Worm (Caenorhabditis elegans): ENCODE measurements around the gene Y39B6A.43.

Gene Y39B6A.43

DNA sequence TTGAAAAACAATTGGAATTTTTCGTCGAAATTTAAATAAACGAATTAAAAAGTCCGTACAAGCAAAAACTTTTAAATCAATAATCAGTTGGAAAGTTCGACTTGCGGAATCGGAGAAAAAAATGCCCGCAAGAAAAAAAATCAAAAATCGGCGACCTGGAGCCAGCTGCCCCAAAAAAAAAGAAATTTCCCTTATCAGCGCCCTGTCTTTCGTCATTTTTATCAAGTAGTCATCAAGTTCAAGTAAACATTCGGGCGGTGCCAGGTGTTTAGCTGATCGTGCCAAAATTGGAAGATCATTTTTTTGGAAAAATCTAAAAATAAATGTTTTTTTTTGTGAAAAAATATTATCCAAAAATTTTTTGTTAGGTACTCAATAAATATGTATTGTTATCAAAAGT, 10.7 kb upstream of the Y39B6A.43 start:
- TF ChIP-seq Y55F3AM.14 (GFP tag; optimal IDR thresholded peaks at IDR 0.05) (no peak), nhr-25 (tag; optimal IDR thresholded peaks at IDR 0.05) (no peak), C34F6.9 (tag; optimal IDR thresholded peaks at IDR 0.05) (no peak), aly-2 (tag; optimal IDR thresholded peaks at IDR 0.05) (no peak), nhr-129 (tag; optimal IDR thresholded peaks at IDR 0.05) (no peak), unc-55 (GFP tag; optimal IDR thresholded peaks at IDR 0.05) (no peak), fos-1 (tag; optimal IDR thresholded peaks at IDR 0.05) (peak; percentile 61)

DNA sequence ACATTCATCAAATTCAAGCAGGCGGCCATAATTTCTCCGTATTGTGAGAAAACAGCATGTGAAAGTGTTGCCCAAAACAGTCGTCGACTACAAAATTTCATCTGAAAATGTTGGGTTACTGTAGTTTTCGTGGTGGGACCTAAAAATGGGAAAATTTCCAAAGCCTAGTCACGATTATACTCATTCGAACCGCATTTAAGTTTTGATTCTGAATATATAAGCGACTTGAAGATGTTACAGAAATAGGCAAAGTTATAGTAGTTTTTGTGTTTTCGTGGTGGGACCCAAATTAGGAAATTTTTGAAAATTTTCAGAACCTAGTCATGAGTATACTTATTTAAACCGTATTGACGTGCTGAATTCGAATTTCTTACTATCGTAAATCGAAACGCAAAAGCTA, 10.2 kb upstream of the Y39B6A.43 start, which contains the start of gene Y39B6A.41:
Gene Y39B6A.41 (minus strand): TSS at position 101 of the 400 bp plus-strand sequence.
- TF ChIP-seq nhr-21 (tag; optimal IDR thresholded peaks at IDR 0.05) (no peak), zag-1 (tag; optimal IDR thresholded peaks at IDR 0.05) (no peak), peb-1 (tag; optimal IDR thresholded peaks at IDR 0.05) (no peak), nhr-10 (tag; optimal IDR thresholded peaks at IDR 0.05) (no peak), ztf-11 (tag; optimal IDR thresholded peaks at IDR 0.05) (no peak), R02D3.7 (tag; optimal IDR thresholded peaks at IDR 0.05) (no peak), blmp-1 (tag; optimal IDR thresholded peaks at IDR 0.05; ENCODE audit: insufficient read depth) (no peak), fos-1 (tag; optimal IDR thresholded peaks at IDR 0.05) (no peak), crh-2 (tag; optimal IDR thresholded peaks at IDR 0.05) (no peak), sma-3 (GFP tag; optimal IDR thresholded peaks at IDR 0.05) (no peak), ceh-16 (tag; optimal IDR thresholded peaks at IDR 0.05) (no peak)

DNA sequence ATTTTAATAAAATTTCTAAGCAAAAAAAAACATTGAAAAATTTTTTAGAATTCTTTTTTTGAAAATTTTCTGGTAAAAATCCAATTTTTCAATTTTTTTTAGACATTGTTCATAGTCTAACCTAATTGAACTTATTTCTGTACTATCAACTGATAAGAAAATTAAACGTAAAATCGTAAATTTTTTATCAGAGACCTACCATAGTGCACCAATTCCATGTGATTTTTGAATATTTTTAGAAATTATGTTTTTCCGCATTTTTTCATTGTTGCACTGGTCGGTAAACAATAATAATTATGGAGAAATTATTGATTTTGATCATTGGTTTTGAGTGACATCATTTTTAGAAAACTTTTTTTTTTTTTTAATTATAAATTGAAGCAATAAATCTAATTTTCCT, 8.9 kb upstream of the Y39B6A.43 start:
- TF ChIP-seq lin-39 (tag; optimal IDR thresholded peaks at IDR 0.05): no peak
- TF ChIP-seq ceh-16 (tag; optimal IDR thresholded peaks at IDR 0.05): no peak
- peak; percentile 29 for TF ChIP-seq fos-1 (tag; optimal IDR thresholded peaks at IDR 0.05)

DNA sequence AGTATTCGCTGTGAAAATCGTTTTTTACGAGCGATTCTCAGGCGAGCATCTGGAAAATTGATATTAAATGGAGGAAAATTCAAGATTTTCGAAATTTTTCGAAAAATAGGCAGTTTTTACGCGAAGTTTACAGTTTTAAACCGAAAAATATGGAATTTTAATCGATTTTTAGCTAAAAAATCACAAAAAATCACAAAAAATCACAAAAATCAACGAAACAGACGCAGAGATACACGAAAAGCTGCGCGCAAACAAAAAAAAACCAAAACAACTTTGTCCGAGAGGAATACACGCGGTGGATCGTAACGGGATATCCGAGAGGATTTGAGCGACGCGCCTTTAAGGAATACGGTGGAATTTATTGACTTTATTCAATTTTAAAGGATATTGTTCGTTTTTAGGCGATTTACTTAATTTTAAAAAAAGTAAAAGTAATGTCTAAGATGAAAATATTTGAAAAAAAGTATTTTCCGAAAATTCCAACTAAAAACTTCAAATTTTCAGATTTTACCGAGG, 2.0 kb upstream of the Y39B6A.43 start, which contains the start of gene Y39B6A.42:
Gene Y39B6A.42 (minus strand): TSS at position 51 of the 516 bp plus-strand sequence.
- TF ChIP-seq lin-11 (tag; optimal IDR thresholded peaks at IDR 0.05) (no peak), nhr-77 (tag; optimal IDR thresholded peaks at IDR 0.05) (no peak), nhr-11 (tag; optimal IDR thresholded peaks at IDR 0.05) (no peak)

DNA sequence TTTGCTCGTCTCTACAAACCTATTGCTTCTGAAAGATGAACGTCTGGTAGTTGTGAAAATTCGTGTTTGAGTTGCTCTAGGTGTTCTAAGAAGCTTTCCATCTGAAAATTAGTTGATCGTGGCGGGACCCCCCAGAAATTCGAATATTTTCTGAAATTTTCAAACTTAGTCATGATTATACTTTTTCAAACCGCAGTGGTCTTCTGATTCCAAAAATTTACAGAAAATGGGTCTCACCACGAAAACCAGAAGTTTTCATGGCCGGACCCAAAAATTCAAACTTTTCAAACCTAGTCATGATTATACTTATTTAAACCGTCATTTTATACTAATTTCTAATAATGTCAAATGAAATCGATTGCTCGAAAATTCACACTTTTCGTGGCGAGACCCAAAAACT, 7.6 kb downstream of the Y39B6A.43 start, which contains the start of gene ztf-20:
Gene ztf-20 (minus strand): TSS at position 101 of the 400 bp plus-strand sequence.
- TF ChIP-seq lin-11 (tag; optimal IDR thresholded peaks at IDR 0.05): no peak

DNA sequence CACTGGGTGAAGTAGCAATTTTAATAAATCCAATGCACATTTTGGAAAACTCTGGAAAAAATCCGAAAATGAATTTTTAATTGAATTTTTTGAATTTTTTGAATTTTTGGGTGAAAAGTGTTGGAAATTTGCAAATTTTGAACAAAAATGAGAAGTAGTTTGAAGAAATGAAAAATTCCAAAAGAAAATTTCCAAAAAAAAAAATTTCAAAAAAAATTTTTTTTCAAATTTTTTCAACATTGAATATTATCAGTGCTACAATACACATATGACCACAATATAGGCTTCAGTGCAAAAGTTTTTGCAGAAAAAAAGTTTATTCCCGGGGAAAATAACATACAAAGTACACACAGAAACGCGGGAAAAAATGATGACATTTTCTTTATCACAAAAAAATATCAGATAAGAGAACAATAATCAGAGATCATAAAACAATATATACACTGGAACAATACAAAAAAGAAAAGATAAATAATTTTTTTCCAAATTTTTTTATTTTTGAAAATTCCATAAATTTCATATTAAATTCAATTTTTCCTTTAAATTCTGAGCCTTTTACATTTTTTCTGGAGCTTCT, 10.3 kb downstream of the Y39B6A.43 start, which contains the start of gene hrg-10:
Gene hrg-10 (minus strand): TSS at position 51 of the 577 bp plus-strand sequence.
- peak; percentile 12 for TF ChIP-seq fos-1 (tag; optimal IDR thresholded peaks at IDR 0.05)
- peak; percentile 15 for TF ChIP-seq skn-1 (tag; optimal IDR thresholded peaks at IDR 0.05)
- no peak for TF ChIP-seq unc-55 (GFP tag; optimal IDR thresholded peaks at IDR 0.05)

DNA sequence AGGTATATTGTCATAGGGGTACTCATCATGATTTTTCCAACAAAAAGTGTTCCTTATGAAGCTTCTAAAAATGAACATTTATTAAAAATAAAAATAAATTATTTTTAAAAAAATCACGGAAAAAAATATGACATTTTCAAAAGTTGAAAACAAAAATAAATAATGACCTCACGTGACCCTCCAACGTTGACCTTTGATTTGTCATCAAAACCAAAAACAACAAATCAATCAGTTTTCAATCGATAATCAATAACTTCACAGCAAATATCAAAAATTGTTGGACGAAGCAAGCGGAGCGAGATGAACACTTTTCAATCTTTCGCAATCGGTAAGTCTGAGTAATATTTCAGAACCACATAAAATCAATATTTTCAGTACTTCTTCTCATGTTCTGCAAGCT, 27.3 kb downstream of the Y39B6A.43 start, which contains the start of gene Y80D3A.8:
Gene Y80D3A.8 (plus strand): TSS at position 301 of the 400 bp plus-strand sequence.
- TF ChIP-seq aly-2 (tag; optimal IDR thresholded peaks at IDR 0.05) (no peak), unc-39 (tag; optimal IDR thresholded peaks at IDR 0.05) (no peak), nhr-11 (tag; optimal IDR thresholded peaks at IDR 0.05) (no peak), C34F6.9 (tag; optimal IDR thresholded peaks at IDR 0.05) (no peak), ztf-1 (GFP tag; conservative IDR thresholded peaks at IDR 0.05) (no peak), F13H6.1 (tag; optimal IDR thresholded peaks at IDR 0.05) (no peak), lsy-2 (tag; optimal IDR thresholded peaks at IDR 0.05) (no peak), blmp-1 (tag; optimal IDR thresholded peaks at IDR 0.05; ENCODE audit: insufficient read depth) (no peak), nhr-77 (tag; optimal IDR thresholded peaks at IDR 0.05) (no peak), lin-13 (GFP tag; optimal IDR thresholded peaks at IDR 0.05) (no peak)

DNA sequence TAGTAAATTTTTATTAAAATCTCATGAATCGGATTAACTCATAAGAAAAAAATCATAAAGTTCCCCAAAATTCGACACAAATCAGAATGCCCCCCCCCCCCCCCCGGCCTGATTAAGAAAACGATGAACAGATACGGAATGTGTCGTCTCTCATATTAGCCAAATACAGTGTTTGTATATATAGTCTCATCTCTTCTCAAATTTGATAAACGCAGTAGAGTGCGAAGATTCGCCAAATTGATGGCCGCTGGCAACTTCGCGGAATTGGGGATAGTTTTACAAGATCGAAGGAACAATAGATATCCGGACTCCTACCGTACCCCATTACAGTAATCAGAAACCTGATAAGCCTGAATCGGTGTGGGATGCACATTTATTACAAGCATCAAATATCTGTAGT, 30.1 kb downstream of the Y39B6A.43 start:
- TF ChIP-seq F13H6.1 (tag; optimal IDR thresholded peaks at IDR 0.05) (no peak), alr-1 (tag; optimal IDR thresholded peaks at IDR 0.05) (no peak), lin-39 (tag; optimal IDR thresholded peaks at IDR 0.05) (no peak), nhr-6 (tag; optimal IDR thresholded peaks at IDR 0.05) (no peak), nhr-21 (tag; optimal IDR thresholded peaks at IDR 0.05) (no peak), lsy-2 (tag; optimal IDR thresholded peaks at IDR 0.05) (no peak), skn-1 (tag; optimal IDR thresholded peaks at IDR 0.05) (no peak)

All from whole organism, L2 larva.